Worm (Caenorhabditis elegans): ENCODE results near the gene F38H12.5.

The F38H12.5 gene

DNA sequence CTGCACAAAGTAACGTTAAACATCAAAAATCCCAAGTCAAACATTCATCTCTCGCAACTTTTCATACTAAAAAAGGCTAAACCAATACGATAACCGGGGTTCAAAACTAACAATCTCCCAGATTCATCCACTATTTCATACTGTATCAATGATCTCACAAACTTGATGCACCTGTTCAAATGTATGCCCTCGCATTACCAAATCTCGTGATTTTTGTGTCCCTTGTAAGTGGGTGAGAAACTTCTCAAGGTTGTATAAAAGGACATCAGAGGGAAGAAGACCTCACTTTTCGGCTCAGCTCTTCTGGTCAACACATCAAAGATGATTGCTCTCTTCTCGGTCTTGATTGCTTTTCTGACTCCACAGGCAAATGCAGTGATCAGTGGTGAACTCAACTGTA is 39.2 kb downstream of the F38H12.5 start, which contains the start of gene phat-3:
phat-3 (plus strand) TSS at position 301 of the 400 bp plus-strand sequence.
- TF ChIP-seq fkh-10 (GFP tag; optimal IDR thresholded peaks at IDR 0.05) (no peak), ceh-16 (tag; optimal IDR thresholded peaks at IDR 0.05) (no peak), pqm-1 (tag; optimal IDR thresholded peaks at IDR 0.05) (no peak), lin-15B (tag; optimal IDR thresholded peaks at IDR 0.05) (no peak), tbx-2 (tag; optimal IDR thresholded peaks at IDR 0.05) (no peak), aly-2 (tag; optimal IDR thresholded peaks at IDR 0.05) (no peak), daf-12 (tag; optimal IDR thresholded peaks at IDR 0.05) (no peak), fkh-2 (tag; optimal IDR thresholded peaks at IDR 0.05) (no peak), ZK546.5 (tag; optimal IDR thresholded peaks at IDR 0.05) (no peak), fos-1 (tag; optimal IDR thresholded peaks at IDR 0.05) (no peak), R02D3.7 (tag; optimal IDR thresholded peaks at IDR 0.05) (no peak), nhr-25 (tag; optimal IDR thresholded peaks at IDR 0.05) (no peak), mml-1 (tag; optimal IDR thresholded peaks at IDR 0.05) (no peak), unc-39 (tag; optimal IDR thresholded peaks at IDR 0.05) (no peak), nhr-237 (tag; optimal IDR thresholded peaks at IDR 0.05) (no peak), egl-27 (tag; optimal IDR thresholded peaks at IDR 0.05) (no peak), egl-5 (tag; optimal IDR thresholded peaks at IDR 0.05) (no peak)

DNA sequence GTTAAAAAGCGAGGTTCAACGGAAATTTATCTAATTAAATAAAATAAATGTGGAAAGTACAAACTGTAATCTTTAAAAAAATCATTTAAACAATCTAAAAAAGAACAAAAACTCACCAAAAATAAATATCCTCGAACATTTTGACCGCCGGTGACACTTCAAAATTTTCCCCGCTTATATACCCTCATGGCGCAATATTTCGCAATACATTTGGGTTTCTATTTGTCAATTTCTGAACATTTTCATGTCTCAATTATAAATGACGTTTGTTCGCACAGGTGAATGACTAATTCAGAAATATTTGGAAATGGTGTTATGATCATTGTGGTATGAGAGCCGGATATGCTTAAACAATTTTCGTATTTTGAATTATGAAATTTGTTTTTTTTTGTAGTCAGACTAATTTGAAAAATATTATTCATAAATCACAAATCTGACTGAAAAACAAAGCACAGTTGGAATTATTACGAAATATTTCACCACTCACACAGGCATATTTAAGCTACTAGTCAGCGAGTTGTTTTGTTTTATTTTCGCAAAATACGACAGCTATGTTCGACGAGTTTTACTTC is 40.9 kb downstream of the F38H12.5 start, which contains the start of the genes C49G7.10 and irg-2:
C49G7.10 (minus strand) TSS at position 169 of the 572 bp plus-strand sequence.
irg-2 (plus strand) TSS at position 329 of the 572 bp plus-strand sequence.
- no peak for TF ChIP-seq fkh-10 (GFP tag; optimal IDR thresholded peaks at IDR 0.05)
- TF ChIP-seq lin-39 (tag; optimal IDR thresholded peaks at IDR 0.05) = no peak
- TF ChIP-seq lsy-12 (tag; optimal IDR thresholded peaks at IDR 0.05) = no peak
- TF ChIP-seq sea-2 (GFP tag; optimal IDR thresholded peaks at IDR 0.05) = no peak
- TF ChIP-seq elt-1 (tag; optimal IDR thresholded peaks at IDR 0.05) = no peak
- TF ChIP-seq lin-15B (tag; optimal IDR thresholded peaks at IDR 0.05) = no peak
- no peak for TF ChIP-seq nhr-12 (tag; optimal IDR thresholded peaks at IDR 0.05)
- no peak for TF ChIP-seq nfya-1 (tag; optimal IDR thresholded peaks at IDR 0.05; ENCODE audit: insufficient read depth)
- no peak for TF ChIP-seq ceh-16 (tag; optimal IDR thresholded peaks at IDR 0.05)
- TF ChIP-seq ceh-9 (tag; optimal IDR thresholded peaks at IDR 0.05) = no peak
- TF ChIP-seq ztf-11 (tag; optimal IDR thresholded peaks at IDR 0.05) = no peak
- no peak for TF ChIP-seq unc-39 (tag; optimal IDR thresholded peaks at IDR 0.05)
- TF ChIP-seq nhr-28 (tag; optimal IDR thresholded peaks at IDR 0.05) = no peak
- no peak for TF ChIP-seq pqm-1 (tag; optimal IDR thresholded peaks at IDR 0.05)
- no peak for TF ChIP-seq skn-1 (tag; optimal IDR thresholded peaks at IDR 0.05)
- no peak for TF ChIP-seq tbx-2 (tag; optimal IDR thresholded peaks at IDR 0.05)
- no peak for TF ChIP-seq mdl-1 (tag; optimal IDR thresholded peaks at IDR 0.05)

DNA sequence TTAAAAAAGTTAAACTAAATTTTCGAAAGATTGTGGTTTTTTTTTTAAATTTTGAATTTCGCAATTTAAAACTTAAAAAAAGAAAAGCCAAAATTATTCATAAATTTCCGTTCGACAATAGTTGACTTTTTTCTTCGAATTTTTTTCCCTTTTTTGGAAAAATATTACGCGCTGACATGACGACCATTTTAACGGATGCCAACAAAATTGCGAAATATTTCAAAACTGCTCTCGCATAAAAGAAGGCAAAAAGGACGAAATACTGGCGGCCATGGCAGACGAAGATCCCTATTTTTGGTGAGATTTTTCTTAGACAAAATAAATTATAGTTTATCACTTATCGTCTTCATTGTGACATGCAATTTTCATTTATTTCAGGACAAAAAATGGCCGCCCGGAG is 44.3 kb downstream of the F38H12.5 start:
- TF ChIP-seq snpc-4 (tag; optimal IDR thresholded peaks at IDR 0.05) (no peak), elt-1 (tag; optimal IDR thresholded peaks at IDR 0.05) (no peak), nhr-76 (tag; optimal IDR thresholded peaks at IDR 0.05) (no peak), unc-62 (GFP tag; optimal IDR thresholded peaks at IDR 0.05) (no peak), nhr-23 (tag; optimal IDR thresholded peaks at IDR 0.05) (no peak), sea-2 (GFP tag; optimal IDR thresholded peaks at IDR 0.05) (no peak), hmg-11 (tag; optimal IDR thresholded peaks at IDR 0.05) (no peak)

DNA sequence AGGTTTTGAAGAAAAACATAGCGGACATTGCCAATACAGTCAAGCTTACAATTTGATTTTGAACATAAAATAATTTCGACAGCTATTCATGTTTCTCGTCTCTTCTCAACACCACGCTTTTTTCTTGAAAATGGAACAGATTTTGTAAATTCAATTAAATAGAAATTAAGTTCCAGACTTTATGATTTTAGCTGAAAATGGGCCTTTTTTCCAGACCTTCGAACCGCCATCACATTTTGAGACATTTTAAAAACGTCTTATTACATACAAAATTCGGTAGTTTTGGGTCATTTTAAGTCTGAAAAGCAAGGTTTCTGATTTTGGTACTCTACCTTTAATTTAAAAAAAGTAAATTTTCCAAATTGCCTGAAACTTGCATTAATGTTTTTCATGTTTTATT is 44.7 kb downstream of the F38H12.5 start, which contains the start of gene C49G7.12:
C49G7.12 (plus strand) TSS at position 301 of the 400 bp plus-strand sequence.
- TF ChIP-seq ztf-11 (tag; optimal IDR thresholded peaks at IDR 0.05) (no peak), mml-1 (tag; optimal IDR thresholded peaks at IDR 0.05) (no peak), unc-62 (GFP tag; optimal IDR thresholded peaks at IDR 0.05) (no peak), mdl-1 (tag; optimal IDR thresholded peaks at IDR 0.05) (no peak), nhr-43 (tag; optimal IDR thresholded peaks at IDR 0.05; ENCODE audit: poor library complexity, severe bottlenecking) (no peak), pqm-1 (tag; optimal IDR thresholded peaks at IDR 0.05) (no peak), jun-1 (tag; optimal IDR thresholded peaks at IDR 0.05) (no peak), tbx-2 (tag; optimal IDR thresholded peaks at IDR 0.05) (no peak), elt-3 (tag; optimal IDR thresholded peaks at IDR 0.05) (no peak), fkh-2 (tag; optimal IDR thresholded peaks at IDR 0.05) (no peak), nhr-12 (tag; optimal IDR thresholded peaks at IDR 0.05) (no peak)
